Worm (Caenorhabditis elegans): ENCODE measurements around the gene nas-4.
A peak's percentile ranks its signal among the peaks of the same experiment; 100 is the strongest.

- TF ChIP-seq fkh-10 (GFP tag; optimal IDR thresholded peaks at IDR 0.05), result no peak
- peak; percentile 89 for TF ChIP-seq unc-55 (GFP tag; optimal IDR thresholded peaks at IDR 0.05)
- TF ChIP-seq odd-2 (tag; optimal IDR thresholded peaks at IDR 0.05), result no peak
- TF ChIP-seq ceh-34 (tag; optimal IDR thresholded peaks at IDR 0.05), result no peak
- TF ChIP-seq ceh-31 (tag; optimal IDR thresholded peaks at IDR 0.05), result no peak
- TF ChIP-seq ceh-9 (tag; optimal IDR thresholded peaks at IDR 0.05), result no peak
- no peak for TF ChIP-seq fkh-6 (tag; optimal IDR thresholded peaks at IDR 0.05)
- no peak for TF ChIP-seq ceh-24 (tag; optimal IDR thresholded peaks at IDR 0.05)
- no peak for TF ChIP-seq elt-2 (tag; optimal IDR thresholded peaks at IDR 0.05)
- TF ChIP-seq K02D7.2 (tag; optimal IDR thresholded peaks at IDR 0.05), result no peak
- no peak for TF ChIP-seq ceh-22 (tag; optimal IDR thresholded peaks at IDR 0.05)
- no peak for TF ChIP-seq hlh-15 (tag; optimal IDR thresholded peaks at IDR 0.05)
- TF ChIP-seq elt-4 (tag; optimal IDR thresholded peaks at IDR 0.05), result no peak
Observed at ce11 chrIII:6402346-6402745, 13.1 kb downstream of the nas-4 start.
